Worm (Caenorhabditis elegans) whole organism, young adult: ENCODE measurements around the gene R09A8.9.

Experiments
- B0261.1 ChIP-seq: sonication (generic microtip); optimal IDR thresholded peaks from 2 replicates; lab custom pipeline; 2016; ENCODE audit warnings: mild to moderate bottlenecking, missing genetic modification characterization, moderate library complexity, missing compliant biosample characterization
- B0336.3 ChIP-seq: fragments of 200-800 bp; sonication (Bioruptor generic); IDR thresholded peaks from 2 replicates; pipeline ENCODE4 v1.3.6; 2022; ENCODE audit warnings: missing genetic modification characterization, missing compliant biosample characterization
- F49E8.2 ChIP-seq: sonication (generic microtip); optimal IDR thresholded peaks from 3 replicates; lab custom pipeline; 2017; ENCODE audit warnings: missing genetic modification characterization, mild to moderate bottlenecking, missing compliant biosample characterization, antibody characterized with exemption, moderate library complexity; ENCODE audit not compliant: insufficient read depth
- K11D2.4 ChIP-seq: fragments of 200-800 bp; sonication (Bioruptor generic); IDR thresholded peaks from 2 replicates; pipeline ENCODE4 v1.3.6; 2022; ENCODE audit warnings: missing genetic modification reagents, missing genetic modification characterization, missing compliant biosample characterization
- T07F8.4 ChIP-seq: sonication (generic microtip); optimal IDR thresholded peaks from 2 replicates; lab custom pipeline; 2016; ENCODE audit warnings: mild to moderate bottlenecking, missing genetic modification characterization, moderate library complexity, missing compliant biosample characterization
- T26A5.8 ChIP-seq: sonication (generic microtip); optimal IDR thresholded peaks from 2 replicates; lab custom pipeline; 2016; ENCODE audit warnings: missing genetic modification characterization, missing compliant biosample characterization
- Y53G8AR.9 ChIP-seq: fragments of 200-800 bp; sonication (Bioruptor generic); conservative IDR thresholded peaks from 2 replicates; pipeline ENCODE4 v1.3.6; 2022; ENCODE audit warnings: missing genetic modification reagents, missing genetic modification characterization, missing compliant biosample characterization
- Y56A3A.18 ChIP-seq: fragments of 200-800 bp; sonication (Bioruptor generic); IDR thresholded peaks from 2 replicates; pipeline ENCODE4 v1.3.6; 2022; ENCODE audit warnings: missing genetic modification reagents, missing genetic modification characterization, missing compliant biosample characterization
- Y67H2A.10 ChIP-seq: fragments of 200-800 bp; sonication (Bioruptor generic); conservative IDR thresholded peaks from 2 replicates; pipeline ENCODE4 v1.3.6; 2022; ENCODE audit warnings: missing genetic modification reagents, missing genetic modification characterization, missing compliant biosample characterization
- akir-1 ChIP-seq: fragments of 200-800 bp; sonication (Bioruptor generic); optimal IDR thresholded peaks from 2 replicates; lab custom pipeline; 2018; ENCODE audit warnings: mild to moderate bottlenecking, missing genetic modification characterization, moderate library complexity, missing compliant biosample characterization
- aptf-2 ChIP-seq: fragments of 200-800 bp; sonication (Bioruptor generic); conservative IDR thresholded peaks from 2 replicates; pipeline ENCODE4 v1.3.6; 2022; ENCODE audit warnings: missing genetic modification reagents, missing genetic modification characterization, missing compliant biosample characterization
- atf-7 ChIP-seq: sonication (generic microtip); optimal IDR thresholded peaks from 2 replicates; lab custom pipeline; 2017; ENCODE audit warnings: mild to moderate bottlenecking, missing genetic modification characterization, missing compliant biosample characterization
- athp-1 ChIP-seq: sonication (generic microtip); optimal IDR thresholded peaks from 2 replicates; lab custom pipeline; 2017; ENCODE audit warnings: mild to moderate bottlenecking, missing genetic modification characterization, missing compliant biosample characterization
- attf-5 ChIP-seq: fragments of 200-800 bp; sonication (Bioruptor generic); optimal IDR thresholded peaks from 2 replicates; lab custom pipeline; 2018; ENCODE audit warnings: mild to moderate bottlenecking, missing genetic modification characterization, missing compliant biosample characterization
- cebp-1 ChIP-seq, 2 experiments: fragments of 200-800 bp in 1 of 2; sonication (Bioruptor generic) in 1 of 2; sonication (generic microtip) in 1 of 2; IDR thresholded peaks in 1 of 2; optimal IDR thresholded peaks in 1 of 2; 2 replicates each; pipeline versions ENCODE4 v1.3.6 to Lab custom; 2017 to 2022; ENCODE audit warnings: missing compliant biosample characterization in 2 of 2, missing genetic modification characterization in 2 of 2, mild to moderate bottlenecking in 1 of 2, missing genetic modification reagents in 1 of 2, moderate library complexity in 1 of 2
- cebp-2 ChIP-seq: fragments of 200-800 bp; sonication (Bioruptor generic); IDR thresholded peaks from 2 replicates; pipeline ENCODE4 v1.3.6; 2022; ENCODE audit warnings: missing genetic modification characterization, missing compliant biosample characterization
- ceh-27 ChIP-seq: fragments of 200-800 bp; sonication (Bioruptor generic); optimal IDR thresholded peaks from 2 replicates; lab custom pipeline; 2018; ENCODE audit warnings: mild to moderate bottlenecking, missing genetic modification characterization, moderate library complexity, missing compliant biosample characterization
- ceh-79 ChIP-seq: sonication (generic microtip); optimal IDR thresholded peaks from 2 replicates; lab custom pipeline; 2017; ENCODE audit warnings: mild to moderate bottlenecking, missing genetic modification characterization, missing compliant biosample characterization
- ceh-91 ChIP-seq: fragments of 200-800 bp; sonication (Bioruptor generic); IDR thresholded peaks from 2 replicates; pipeline ENCODE4 v1.3.6; 2022; ENCODE audit warnings: missing genetic modification reagents, missing genetic modification characterization, missing compliant biosample characterization
- dpl-1 ChIP-seq: fragments of 150-350 bp; optimal IDR thresholded peaks from 2 replicates; lab custom pipeline; 2014; ENCODE audit warnings: missing biosample characterization, missing genetic modification reagents, missing genetic modification characterization
- efl-1 ChIP-seq: fragments of 150-350 bp; optimal IDR thresholded peaks from 2 replicates; lab custom pipeline; 2014; ENCODE audit warnings: missing biosample characterization, missing genetic modification reagents, missing genetic modification characterization
- egl-44 ChIP-seq: fragments of 200-800 bp; sonication (Bioruptor generic); IDR thresholded peaks from 2 replicates; pipeline ENCODE4 v1.3.6; 2022; ENCODE audit warnings: missing genetic modification reagents, missing genetic modification characterization, missing compliant biosample characterization
- lag-1 ChIP-seq: fragments of 200-800 bp; sonication (Bioruptor generic); IDR thresholded peaks from 2 replicates; pipeline ENCODE4 v1.3.6; 2022; ENCODE audit warnings: missing genetic modification reagents, missing genetic modification characterization, missing compliant biosample characterization
- lir-1 ChIP-seq: fragments of 200-800 bp; sonication (Bioruptor generic); conservative IDR thresholded peaks from 2 replicates; pipeline ENCODE4 v1.3.6; 2022; ENCODE audit warnings: missing genetic modification reagents, missing genetic modification characterization, missing compliant biosample characterization
- madf-6 ChIP-seq: fragments of 200-800 bp; sonication (Bioruptor generic); IDR thresholded peaks from 2 replicates; pipeline ENCODE4 v1.3.6; 2022; ENCODE audit warnings: missing genetic modification reagents, missing genetic modification characterization, missing compliant biosample characterization
- mel-28 ChIP-seq: sonication (generic microtip); optimal IDR thresholded peaks from 2 replicates; lab custom pipeline; 2016; ENCODE audit warnings: borderline replicate concordance, mild to moderate bottlenecking, missing genetic modification characterization, missing compliant biosample characterization
- nhr-27 ChIP-seq: fragments of 200-800 bp; sonication (Bioruptor generic); optimal IDR thresholded peaks from 2 replicates; lab custom pipeline; 2018; ENCODE audit warnings: mild to moderate bottlenecking, missing genetic modification characterization, moderate library complexity, missing compliant biosample characterization
- sdz-38 ChIP-seq: sonication (generic microtip); optimal IDR thresholded peaks from 2 replicates; lab custom pipeline; 2016; ENCODE audit warnings: missing genotype, missing genetic modification characterization, missing compliant biosample characterization
- somi-1 ChIP-seq: fragments of 200-800 bp; sonication (Bioruptor generic); optimal IDR thresholded peaks from 2 replicates; lab custom pipeline; 2018; ENCODE audit warnings: mild to moderate bottlenecking, missing genetic modification characterization, missing compliant biosample characterization
- tbx-9 ChIP-seq: sonication (generic microtip); optimal IDR thresholded peaks from 2 replicates; lab custom pipeline; 2016; ENCODE audit warnings: borderline replicate concordance, missing genetic modification characterization, inconsistent platforms, missing compliant biosample characterization
- tlf-1 ChIP-seq: fragments of 200-800 bp; sonication (Bioruptor generic); optimal IDR thresholded peaks from 2 replicates; lab custom pipeline; 2018; ENCODE audit warnings: mild to moderate bottlenecking, missing genetic modification characterization, missing compliant biosample characterization
- unc-130 ChIP-seq: sonication (generic microtip); optimal IDR thresholded peaks from 2 replicates; lab custom pipeline; 2016; ENCODE audit warnings: missing genetic modification reagents, missing genetic modification characterization, missing compliant biosample characterization
- zim-3 ChIP-seq: sonication (generic microtip); optimal IDR thresholded peaks from 2 replicates; lab custom pipeline; 2017; ENCODE audit warnings: mild to moderate bottlenecking, missing genetic modification characterization, moderate library complexity, missing compliant biosample characterization
- ztf-18 ChIP-seq: sonication (generic microtip); optimal IDR thresholded peaks from 2 replicates; lab custom pipeline; 2016; ENCODE audit warnings: missing genotype, mild to moderate bottlenecking, missing genetic modification characterization, missing compliant biosample characterization
- ztf-22 ChIP-seq: fragments of 200-800 bp; sonication (Bioruptor generic); optimal IDR thresholded peaks from 2 replicates; lab custom pipeline; 2018; ENCODE audit warnings: mild to moderate bottlenecking, missing genetic modification characterization, moderate library complexity, missing compliant biosample characterization

Gene R09A8.9

DNA sequence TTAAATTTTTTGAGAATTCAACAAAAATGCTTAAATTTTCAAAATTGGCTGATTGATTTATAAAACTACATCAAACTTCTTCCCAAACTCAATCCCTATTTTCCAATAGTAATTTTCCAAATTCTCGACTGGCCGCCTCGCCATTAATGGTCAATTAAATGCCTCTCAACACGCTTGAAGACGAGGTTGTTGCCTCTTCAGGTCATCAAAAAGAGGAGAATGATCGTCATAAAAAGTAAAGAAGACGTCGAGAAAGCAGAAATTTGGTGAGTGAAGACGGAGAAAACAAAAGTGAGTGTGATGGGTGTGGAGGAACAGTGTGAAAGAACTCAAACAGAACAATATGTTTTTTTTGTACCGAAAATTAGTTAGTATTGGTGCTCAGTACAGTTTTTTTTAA is 37.2 kb downstream of the R09A8.9 start:
- TF ChIP-seq cebp-2 (GFP tag; lab: Robert Waterston, UW) (no peak), B0336.3 (GFP tag; lab: Robert Waterston, UW) (no peak), somi-1 (GFP tag; lab: Kevin White, UChicago) (no peak), efl-1 (GFP tag; lab: Kevin White, UChicago) (no peak), tlf-1 (GFP tag; lab: Kevin White, UChicago) (no peak), attf-5 (GFP tag; lab: Kevin White, UChicago) (no peak), ztf-18 (tag; lab: Kevin White, UChicago) (no peak), dpl-1 (no peak), tbx-9 (tag; lab: Kevin White, UChicago) (no peak), Y53G8AR.9 (GFP tag; lab: Robert Waterston, UW) (no peak), ztf-22 (no peak), unc-130 (GFP tag; lab: Kevin White, UChicago) (no peak), nhr-27 (tag; lab: Kevin White, UChicago) (no peak), zim-3 (tag; lab: Kevin White, UChicago) (no peak), madf-6 (GFP tag; lab: Robert Waterston, UW) (no peak), Y56A3A.18 (GFP tag; lab: Robert Waterston, UW) (no peak), akir-1 (GFP tag; lab: Kevin White, UChicago) (no peak)

DNA sequence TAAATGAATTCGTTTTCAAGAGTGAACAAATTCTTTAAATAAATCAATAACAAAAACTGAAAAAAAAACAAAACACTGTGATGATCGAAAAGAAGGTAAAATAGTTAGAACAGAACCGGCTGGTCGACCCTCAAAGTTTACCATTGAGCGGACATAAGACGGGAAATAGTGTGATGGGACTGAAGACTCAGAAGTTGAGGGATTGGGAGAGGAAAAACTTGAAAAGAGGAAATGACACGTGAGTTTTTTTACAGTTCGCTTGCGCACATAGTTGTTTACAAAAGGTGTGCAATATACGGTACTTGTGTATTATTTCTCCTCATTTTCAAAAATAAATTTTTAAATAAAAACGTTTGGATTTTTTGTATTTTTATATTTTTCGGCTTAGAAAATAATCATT is 39.2 kb downstream of the R09A8.9 start:
- TF ChIP-seq dpl-1 (no peak), T26A5.8 (no peak), Y67H2A.10 (GFP tag; lab: Robert Waterston, UW) (no peak), F49E8.2 (tag; lab: Kevin White, UChicago) (no peak), sdz-38 (no peak), tbx-9 (tag; lab: Kevin White, UChicago) (no peak), B0261.1 (tag; lab: Kevin White, UChicago) (no peak), ceh-27 (GFP tag; lab: Kevin White, UChicago) (no peak), cebp-1 (GFP tag; IDR thresholded peaks at IDR 0.05; lab: Robert Waterston, UW) (no peak), cebp-1 (tag; optimal IDR thresholded peaks at IDR 0.05; lab: Kevin White, UChicago) (no peak), mel-28 (tag; lab: Kevin White, UChicago) (no peak), zim-3 (tag; lab: Kevin White, UChicago) (no peak), ceh-79 (no peak), ztf-18 (tag; lab: Kevin White, UChicago) (no peak), lag-1 (GFP tag; lab: Robert Waterston, UW) (no peak), Y56A3A.18 (GFP tag; lab: Robert Waterston, UW) (no peak), athp-1 (tag; lab: Kevin White, UChicago) (no peak)

DNA sequence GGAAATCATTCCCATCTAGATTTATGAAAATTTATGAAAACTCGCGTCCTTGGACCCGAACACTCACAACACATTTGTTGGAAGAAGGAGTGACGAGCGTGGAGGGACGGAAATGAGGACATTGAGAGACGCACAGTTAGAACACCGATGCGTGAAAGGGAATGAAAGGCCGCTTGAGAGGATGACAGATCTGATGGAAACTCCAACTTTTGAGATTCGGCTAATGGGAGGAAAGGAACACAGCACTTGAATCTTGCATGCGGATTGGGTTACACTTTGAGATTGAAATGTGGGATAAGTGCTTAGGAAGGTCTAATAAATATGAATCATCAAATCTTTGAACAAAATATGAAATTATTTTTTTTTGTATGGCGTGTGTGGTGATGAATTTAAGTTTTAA is 42.1 kb downstream of the R09A8.9 start:
- TF ChIP-seq atf-7 (tag; lab: Kevin White, UChicago) (no peak), lir-1 (GFP tag; lab: Robert Waterston, UW) (no peak), egl-44 (GFP tag; lab: Robert Waterston, UW) (no peak), T07F8.4 (tag; lab: Kevin White, UChicago) (no peak), K11D2.4 (no peak), tlf-1 (GFP tag; lab: Kevin White, UChicago) (no peak), unc-130 (GFP tag; lab: Kevin White, UChicago) (no peak), aptf-2 (no peak), ceh-27 (GFP tag; lab: Kevin White, UChicago) (no peak), ceh-91 (GFP tag; lab: Robert Waterston, UW) (no peak)
